Fruit fly (Drosophila melanogaster) whole organism, embryonic: ENCODE measurements around the gene CG15337.

Experiments used
- Aef1 ChIP-seq: fragments of 200-800 bp; sonication (Bioruptor generic); IDR thresholded peaks from 3 replicates; pipeline ENCODE4 v1.3.6; 2022; ENCODE audit warnings: missing biosample characterization, missing genetic modification characterization
- Antp ChIP-seq: fragments of 200-800 bp; sonication (Bioruptor generic); optimal IDR thresholded peaks from 3 replicates; lab custom pipeline; 2016; ENCODE audit warnings: missing biosample characterization, missing genetic modification characterization
- BEAF-32 ChIP-seq: fragments of 200-800 bp; sonication (Bioruptor generic); optimal IDR thresholded peaks from 3 replicates; lab custom pipeline; 2017; ENCODE audit warnings: missing biosample characterization, missing genetic modification characterization, mild to moderate bottlenecking, moderate library complexity, missing genetic modification reagents
- CG10431 ChIP-seq: fragments of 200-800 bp; sonication (Bioruptor generic); optimal IDR thresholded peaks from 3 replicates; lab custom pipeline; 2018; ENCODE audit warnings: missing biosample characterization, mild to moderate bottlenecking, missing genetic modification characterization
- CG11093 ChIP-seq: fragments of 200-800 bp; sonication (Bioruptor generic); IDR thresholded peaks from 3 replicates; pipeline ENCODE4 v1.3.6; 2022; ENCODE audit warnings: missing biosample characterization, missing genetic modification characterization
- CG12155 ChIP-seq: fragments of 200-800 bp; sonication (Bioruptor generic); optimal IDR thresholded peaks from 3 replicates; lab custom pipeline; 2016; ENCODE audit warnings: missing biosample characterization, missing genetic modification characterization
- CG1233 ChIP-seq: fragments of 200-800 bp; sonication (Bioruptor generic); optimal IDR thresholded peaks from 4 replicates; lab custom pipeline; 2018; ENCODE audit warnings: missing biosample characterization, mild to moderate bottlenecking, missing genetic modification characterization
- CG14014 ChIP-seq: fragments of 200-800 bp; sonication (Bioruptor generic); IDR thresholded peaks from 2 replicates; pipeline ENCODE4 v1.3.6; 2022; ENCODE audit warnings: missing biosample characterization, missing genetic modification characterization
- CG14710 ChIP-seq: fragments of 200-800 bp; sonication (Bioruptor generic); optimal IDR thresholded peaks from 3 replicates; lab custom pipeline; 2019; ENCODE audit warnings: missing biosample characterization, mild to moderate bottlenecking, missing genetic modification characterization, moderate library complexity
- CG17912 ChIP-seq: fragments of 200-800 bp; sonication (Bioruptor generic); optimal IDR thresholded peaks from 2 replicates; lab custom pipeline; 2018; ENCODE audit warnings: missing biosample characterization, mild to moderate bottlenecking, missing genetic modification characterization
- CG18764 ChIP-seq: fragments of 200-800 bp; sonication (Bioruptor generic); optimal IDR thresholded peaks from 3 replicates; lab custom pipeline; 2016; ENCODE audit warnings: missing biosample characterization, missing genetic modification characterization
- CG2712 ChIP-seq: fragments of 200-800 bp; optimal IDR thresholded peaks from 3 replicates; lab custom pipeline; 2019; ENCODE audit warnings: missing biosample characterization, mild to moderate bottlenecking, missing genetic modification characterization, moderate library complexity
- CG30431 ChIP-seq: fragments of 200-800 bp; sonication (Bioruptor generic); optimal IDR thresholded peaks from 2 replicates; lab custom pipeline; 2017; ENCODE audit warnings: missing biosample characterization, missing genetic modification characterization
- CG31441 ChIP-seq: fragments of 200-800 bp; sonication (Bioruptor generic); IDR thresholded peaks from 2 replicates; pipeline ENCODE4 v1.3.6; 2022; ENCODE audit warnings: missing biosample characterization, missing genetic modification characterization
- CG32767 ChIP-seq: fragments of 200-800 bp; sonication (Bioruptor generic); IDR thresholded peaks from 2 replicates; pipeline ENCODE4 v1.3.6; 2022; ENCODE audit warnings: missing biosample characterization, missing genetic modification characterization
- CG4424 ChIP-seq: fragments of 200-800 bp; sonication (Bioruptor generic); optimal IDR thresholded peaks from 3 replicates; lab custom pipeline; 2016; ENCODE audit warnings: missing biosample characterization, missing genetic modification characterization
- CG4730 ChIP-seq: fragments of 200-800 bp; sonication (Bioruptor generic); IDR thresholded peaks from 2 replicates; pipeline ENCODE4 v1.3.6; 2022; ENCODE audit warnings: missing biosample characterization, missing genetic modification characterization
- CG4854 ChIP-seq: fragments of 200-800 bp; sonication (Bioruptor generic); optimal IDR thresholded peaks from 2 replicates; lab custom pipeline; 2016; ENCODE audit warnings: missing biosample characterization, missing genetic modification characterization, inconsistent platforms
- CG7556 ChIP-seq: fragments of 200-800 bp; sonication (Bioruptor generic); optimal IDR thresholded peaks from 2 replicates; lab custom pipeline; 2017; ENCODE audit warnings: missing biosample characterization, mild to moderate bottlenecking, missing genetic modification characterization
- CG7786 ChIP-seq: fragments of 200-800 bp; sonication (Bioruptor generic); optimal IDR thresholded peaks from 2 replicates; lab custom pipeline; 2016; ENCODE audit warnings: missing biosample characterization, missing genetic modification characterization
- CG9817 ChIP-seq: fragments of 200-800 bp; sonication (Bioruptor generic); optimal IDR thresholded peaks from 2 replicates; lab custom pipeline; 2018; ENCODE audit warnings: missing biosample characterization, mild to moderate bottlenecking, missing genetic modification characterization, moderate library complexity
- Chrac-16 ChIP-seq: fragments of 200-800 bp; sonication (Bioruptor generic); optimal IDR thresholded peaks from 3 replicates; lab custom pipeline; 2016; ENCODE audit warnings: missing biosample characterization, missing genetic modification characterization
- Doc2 ChIP-seq: fragments of 200-800 bp; sonication (Bioruptor generic); IDR thresholded peaks from 2 replicates; pipeline ENCODE4 v1.3.6; 2022; ENCODE audit warnings: missing biosample characterization, missing genetic modification characterization
- Doc3 ChIP-seq: fragments of 200-800 bp; sonication (Bioruptor generic); IDR thresholded peaks from 3 replicates; pipeline ENCODE4 v1.3.6; 2022; ENCODE audit warnings: missing biosample characterization, missing genetic modification characterization; ENCODE audit not compliant: partially characterized antibody
- E2f2 ChIP-seq: fragments of 200-800 bp; sonication (Bioruptor generic); IDR thresholded peaks from 2 replicates; pipeline ENCODE4 v1.3.6; 2022; ENCODE audit warnings: missing biosample characterization, missing genetic modification characterization
- GATAe ChIP-seq: fragments of 200-800 bp; sonication (Bioruptor generic); conservative IDR thresholded peaks from 2 replicates; pipeline ENCODE4 v1.3.6; 2022; ENCODE audit warnings: missing biosample characterization, missing genetic modification characterization
- H15 ChIP-seq: fragments of 200-800 bp; sonication (Bioruptor generic); IDR thresholded peaks from 3 replicates; pipeline ENCODE4 v1.3.6; 2022; ENCODE audit warnings: missing biosample characterization, missing genetic modification characterization
- HLH3B ChIP-seq: fragments of 200-800 bp; sonication (Bioruptor generic); IDR thresholded peaks from 2 replicates; pipeline ENCODE4 v1.3.6; 2022; ENCODE audit warnings: missing biosample characterization, missing genetic modification characterization
- HmgZ ChIP-seq: fragments of 200-800 bp; sonication (Bioruptor generic); optimal IDR thresholded peaks from 2 replicates; lab custom pipeline; 2018; ENCODE audit warnings: missing biosample characterization, mild to moderate bottlenecking, missing genetic modification characterization
- Hsf ChIP-seq: fragments of 200-800 bp; sonication (Bioruptor generic); optimal IDR thresholded peaks from 3 replicates; lab custom pipeline; 2016; ENCODE audit warnings: missing biosample characterization, missing genetic modification characterization
- MESR4 ChIP-seq: fragments of 200-800 bp; sonication (Bioruptor generic); optimal IDR thresholded peaks from 2 replicates; lab custom pipeline; 2018; ENCODE audit warnings: missing biosample characterization, mild to moderate bottlenecking, missing genetic modification characterization, moderate library complexity
- YL-1 ChIP-seq: fragments of 200-800 bp; sonication (Bioruptor generic); optimal IDR thresholded peaks from 3 replicates; lab custom pipeline; 2017; ENCODE audit warnings: missing biosample characterization, mild to moderate bottlenecking, missing genetic modification characterization
- al ChIP-seq: fragments of 200-800 bp; sonication (Bioruptor generic); IDR thresholded peaks from 2 replicates; pipeline ENCODE4 v1.3.6; 2022; ENCODE audit warnings: missing biosample characterization, missing genetic modification characterization
- btn ChIP-seq: fragments of 200-800 bp; sonication (Bioruptor generic); optimal IDR thresholded peaks from 2 replicates; lab custom pipeline; 2016; ENCODE audit warnings: missing biosample characterization, missing genetic modification characterization
- caup ChIP-seq: fragments of 200-800 bp; sonication (Bioruptor generic); optimal IDR thresholded peaks from 3 replicates; lab custom pipeline; 2017; ENCODE audit warnings: missing biosample characterization, mild to moderate bottlenecking, missing genetic modification characterization, moderate library complexity; ENCODE audit not compliant: severe bottlenecking
- chif ChIP-seq, 2 experiments: fragments of 200-800 bp; sonication (Bioruptor generic); optimal IDR thresholded peaks; 3 replicates each; lab custom pipeline; 2016; ENCODE audit warnings: missing biosample characterization in 2 of 2, missing genetic modification characterization in 2 of 2
- dmrt11E ChIP-seq: fragments of 200-800 bp; sonication (Bioruptor generic); optimal IDR thresholded peaks from 3 replicates; lab custom pipeline; 2018; ENCODE audit warnings: missing biosample characterization, mild to moderate bottlenecking, missing genetic modification characterization, moderate library complexity
- en ChIP-seq: fragments of 200-800 bp; sonication (Bioruptor generic); optimal IDR thresholded peaks from 2 replicates; lab custom pipeline; 2016; ENCODE audit warnings: missing biosample characterization, missing genetic modification characterization
- fd3F ChIP-seq: fragments of 200-800 bp; sonication (Bioruptor generic); optimal IDR thresholded peaks from 2 replicates; lab custom pipeline; 2018; ENCODE audit warnings: missing biosample characterization, mild to moderate bottlenecking, missing genetic modification characterization, moderate library complexity
- gcm ChIP-seq: fragments of 200-800 bp; sonication (Bioruptor generic); optimal IDR thresholded peaks from 2 replicates; lab custom pipeline; 2019; ENCODE audit warnings: missing biosample characterization, mild to moderate bottlenecking, missing genetic modification characterization, moderate library complexity
- her ChIP-seq: fragments of 200-800 bp; sonication (Bioruptor generic); optimal IDR thresholded peaks from 2 replicates; lab custom pipeline; 2016; ENCODE audit warnings: missing biosample characterization, missing genetic modification characterization
- lbe ChIP-seq: fragments of 200-800 bp; sonication (Bioruptor generic); optimal IDR thresholded peaks from 2 replicates; lab custom pipeline; 2016; ENCODE audit warnings: missing biosample characterization, mild to moderate bottlenecking, missing genetic modification characterization
- luna ChIP-seq: fragments of 200-800 bp; sonication (Bioruptor generic); optimal IDR thresholded peaks from 2 replicates; lab custom pipeline; 2016; ENCODE audit warnings: missing biosample characterization, missing genetic modification characterization
- mam ChIP-seq: fragments of 200-800 bp; sonication (Bioruptor generic); optimal IDR thresholded peaks from 3 replicates; lab custom pipeline; 2016; ENCODE audit warnings: missing biosample characterization, missing genetic modification characterization
- onecut ChIP-seq: fragments of 200-800 bp; sonication (Bioruptor generic); IDR thresholded peaks from 2 replicates; pipeline ENCODE4 v1.3.6; 2022; ENCODE audit warnings: missing biosample characterization, missing genetic modification characterization
- prd ChIP-seq, 3 experiments: fragments of >200 bp in 2 of 3; fragments of 200-800 bp in 1 of 3; sonication (Bioruptor generic) in 1 of 3; optimal IDR thresholded peaks in 2 of 3; IDR thresholded peaks in 1 of 3; 2 replicates in 2 of 3; 3 replicates in 1 of 3; pipeline versions ENCODE4 v1.3.6 to Lab custom; 2017 to 2022; ENCODE audit warnings: missing biosample characterization in 1 of 3, missing genetic modification characterization in 1 of 3
- repo ChIP-seq: fragments of 200-800 bp; sonication (Bioruptor generic); optimal IDR thresholded peaks from 2 replicates; lab custom pipeline; 2016; ENCODE audit warnings: missing biosample characterization, missing genetic modification characterization
- seq ChIP-seq: fragments of 200-800 bp; sonication (Bioruptor generic); IDR thresholded peaks from 2 replicates; pipeline ENCODE4 v1.3.6; 2022; ENCODE audit warnings: missing biosample characterization, missing genetic modification characterization
- sna ChIP-seq: fragments of 200-800 bp; sonication (Bioruptor generic); IDR thresholded peaks from 2 replicates; pipeline ENCODE4 v1.3.6; 2022; ENCODE audit warnings: missing biosample characterization, missing genetic modification characterization; ENCODE audit not compliant: partially characterized antibody
- ssp ChIP-seq: fragments of 200-800 bp; sonication (Bioruptor generic); IDR thresholded peaks from 2 replicates; pipeline ENCODE4 v1.3.6; 2022; ENCODE audit warnings: missing biosample characterization, missing genetic modification characterization
- wor ChIP-seq: fragments of 200-800 bp; sonication (Bioruptor generic); IDR thresholded peaks from 2 replicates; pipeline ENCODE4 v1.3.6; 2022; ENCODE audit warnings: missing biosample characterization, missing genetic modification characterization
- zfh2 ChIP-seq: fragments of 200-800 bp; sonication (Bioruptor generic); optimal IDR thresholded peaks from 2 replicates; lab custom pipeline; 2016; ENCODE audit warnings: missing biosample characterization, missing genetic modification characterization

CG15337 gene

dm6 chrX:8142067-8142462 is 17.8 kb upstream of the CG15337 start, which contains the start of gene Smox (continued):
- no peak for TF ChIP-seq HLH3B (GFP tag; lab: Robert Waterston, UW)
- TF ChIP-seq MESR4, result peak; percentile 48
- no peak for TF ChIP-seq repo (GFP tag; lab: Kevin White, UChicago)
- no peak for TF ChIP-seq gcm (GFP tag; lab: Kevin White, UChicago)
- TF ChIP-seq btn, result no peak
- no peak for TF ChIP-seq CG4854 (GFP tag; lab: Kevin White, UChicago)
- no peak for TF ChIP-seq E2f2 (GFP tag; lab: Robert Waterston, UW)
- TF ChIP-seq Hsf (GFP tag; lab: Kevin White, UChicago), result no peak
- TF ChIP-seq Doc2 (GFP tag; lab: Robert Waterston, UW), result no peak
- peak; percentile 1 for TF ChIP-seq CG2712
- TF ChIP-seq CG12155 (GFP tag; lab: Kevin White, UChicago), result no peak
- no peak for TF ChIP-seq CG17912
- TF ChIP-seq CG7786 (GFP tag; lab: Kevin White, UChicago), result no peak
- TF ChIP-seq Antp, result no peak
- TF ChIP-seq H15 (GFP tag; lab: Robert Waterston, UW), result no peak
- TF ChIP-seq al, result no peak
- no peak for TF ChIP-seq sna (GFP tag; lab: Robert Waterston, UW)
- TF ChIP-seq CG9817 (tag; lab: Kevin White, UChicago), result no peak
- peak; percentile 35 for TF ChIP-seq lbe (GFP tag; lab: Kevin White, UChicago)
- no peak for TF ChIP-seq CG1233
- TF ChIP-seq seq (GFP tag; lab: Robert Waterston, UW), result no peak
- TF ChIP-seq prd (optimal IDR thresholded peaks at IDR 0.05; lab: Kevin White, UChicago), result no peak
- TF ChIP-seq prd (GFP tag; IDR thresholded peaks at IDR 0.05; lab: Robert Waterston, UW), result no peak
- TF ChIP-seq CG18764 (GFP tag; lab: Kevin White, UChicago), result no peak
- TF ChIP-seq mam (GFP tag; lab: Kevin White, UChicago), result no peak
- no peak for TF ChIP-seq CG4424
- no peak for TF ChIP-seq CG32767 (GFP tag; lab: Robert Waterston, UW)
- TF ChIP-seq CG7556 (GFP tag; lab: Kevin White, UChicago), result no peak
- no peak for TF ChIP-seq caup (GFP tag; lab: Kevin White, UChicago)
- peak; percentile 43 for TF ChIP-seq BEAF-32
- TF ChIP-seq dmrt11E (tag; lab: Kevin White, UChicago), result no peak
- TF ChIP-seq CG11093 (GFP tag; lab: Robert Waterston, UW), result no peak
- TF ChIP-seq CG31441 (GFP tag; lab: Robert Waterston, UW), result no peak
- no peak for TF ChIP-seq CG10431 (GFP tag; lab: Kevin White, UChicago)
- TF ChIP-seq onecut (GFP tag; lab: Robert Waterston, UW), result no peak
- no peak for TF ChIP-seq en (GFP tag; lab: Kevin White, UChicago)
- no peak for TF ChIP-seq GATAe (GFP tag; lab: Robert Waterston, UW)
- TF ChIP-seq Chrac-16 (GFP tag; lab: Kevin White, UChicago), result no peak
- TF ChIP-seq CG14014, result no peak
- no peak for TF ChIP-seq Doc3 (GFP tag; lab: Robert Waterston, UW)
- no peak for TF ChIP-seq fd3F
- TF ChIP-seq CG4730 (GFP tag; lab: Robert Waterston, UW), result no peak
- TF ChIP-seq Aef1, result no peak
- TF ChIP-seq wor (GFP tag; lab: Robert Waterston, UW), result no peak
- TF ChIP-seq ssp (GFP tag; lab: Robert Waterston, UW), result no peak
- no peak for TF ChIP-seq CG30431 (GFP tag; lab: Kevin White, UChicago)
- TF ChIP-seq luna (GFP tag; lab: Kevin White, UChicago), result no peak
- peak; percentile 52 for TF ChIP-seq YL-1 (GFP tag; lab: Kevin White, UChicago)
- TF ChIP-seq CG14710 (tag; lab: Kevin White, UChicago), result peak; percentile 37
- TF ChIP-seq zfh2 (GFP tag; lab: Kevin White, UChicago), result no peak
- TF ChIP-seq chif (GFP tag; optimal IDR thresholded peaks at IDR 0.05; lab: Kevin White, UChicago), result no peak
- no peak for TF ChIP-seq HmgZ (tag; lab: Kevin White, UChicago)
- TF ChIP-seq her (GFP tag; lab: Kevin White, UChicago), result no peak
